Worm (Caenorhabditis elegans) whole organism, late embryonic: Measurements from ENCODE around the gene srh-293.

ENCODE experiments used
- C08G9.2 ChIP-seq: sonication (generic microtip); optimal IDR thresholded peaks from 2 replicates; lab custom pipeline; 2016; ENCODE audit warnings: mild to moderate bottlenecking, missing genetic modification characterization, moderate library complexity, missing compliant biosample characterization
- C38D4.7 ChIP-seq: fragments of 200-800 bp; sonication (Bioruptor generic); optimal IDR thresholded peaks from 2 replicates; lab custom pipeline; 2018; ENCODE audit warnings: mild to moderate bottlenecking, missing genetic modification characterization, moderate library complexity, missing compliant biosample characterization
- F13H6.1 ChIP-seq: sonication (generic microtip); optimal IDR thresholded peaks from 2 replicates; lab custom pipeline; 2016; ENCODE audit warnings: missing genetic modification characterization, missing compliant biosample characterization
- T23F11.4 ChIP-seq: fragments of 200-800 bp; sonication (Bioruptor generic); optimal IDR thresholded peaks from 2 replicates; lab custom pipeline; 2018; ENCODE audit warnings: mild to moderate bottlenecking, missing genetic modification characterization, missing compliant biosample characterization
- ama-1 ChIP-seq: fragments of 150-350 bp; optimal IDR thresholded peaks from 2 replicates; lab custom pipeline; 2014
- ceh-14 ChIP-seq: sonication (generic microtip); optimal IDR thresholded peaks from 2 replicates; lab custom pipeline; 2016; ENCODE audit warnings: missing genotype, missing genetic modification characterization, missing compliant biosample characterization
- ceh-22 ChIP-seq: sonication (generic microtip); optimal IDR thresholded peaks from 2 replicates; lab custom pipeline; 2017; ENCODE audit warnings: missing biosample characterization, missing genetic modification characterization
- ceh-34 ChIP-seq: sonication (generic microtip); optimal IDR thresholded peaks from 2 replicates; lab custom pipeline; 2016; ENCODE audit warnings: mild to moderate bottlenecking, missing genetic modification characterization, missing compliant biosample characterization
- ceh-45 ChIP-seq: fragments of 200-800 bp; sonication (Bioruptor generic); IDR thresholded peaks from 2 replicates; pipeline ENCODE4 v1.3.6; 2022; ENCODE audit warnings: missing genetic modification reagents, missing genetic modification characterization, missing compliant biosample characterization
- ceh-6 ChIP-seq: fragments of 200-800 bp; sonication (Bioruptor generic); optimal IDR thresholded peaks from 2 replicates; lab custom pipeline; 2018; ENCODE audit warnings: mild to moderate bottlenecking, missing genetic modification characterization, missing compliant biosample characterization
- che-1 ChIP-seq: sonication (generic microtip); optimal IDR thresholded peaks from 2 replicates; lab custom pipeline; 2016; ENCODE audit warnings: mild to moderate bottlenecking, missing genetic modification characterization, missing compliant biosample characterization
- dve-1 ChIP-seq: sonication (generic microtip); optimal IDR thresholded peaks from 2 replicates; lab custom pipeline; 2017; ENCODE audit warnings: antibody characterized with exemption, mild to moderate bottlenecking, missing genetic modification characterization, missing compliant biosample characterization
- elt-2 ChIP-seq: sonication (generic microtip); optimal IDR thresholded peaks from 2 replicates; lab custom pipeline; 2016; ENCODE audit warnings: missing genetic modification reagents, missing genetic modification characterization, missing compliant biosample characterization
- elt-4 ChIP-seq: sonication (generic microtip); optimal IDR thresholded peaks from 2 replicates; lab custom pipeline; 2016; ENCODE audit warnings: missing genetic modification characterization, missing compliant biosample characterization
- eyg-1 ChIP-seq: sonication (generic microtip); optimal IDR thresholded peaks from 2 replicates; lab custom pipeline; 2016; ENCODE audit warnings: missing genotype, missing genetic modification characterization, missing compliant biosample characterization
- fax-1 ChIP-seq: sonication (generic microtip); optimal IDR thresholded peaks from 2 replicates; lab custom pipeline; 2016; ENCODE audit warnings: missing genotype, missing genetic modification characterization, missing compliant biosample characterization
- fkh-10 ChIP-seq: fragments of 150-350 bp; optimal IDR thresholded peaks from 2 replicates; lab custom pipeline; 2014; ENCODE audit warnings: missing biosample characterization, missing genetic modification reagents, missing genetic modification characterization
- fkh-6 ChIP-seq: sonication (generic microtip); optimal IDR thresholded peaks from 2 replicates; lab custom pipeline; 2016; ENCODE audit warnings: missing genetic modification characterization, missing compliant biosample characterization
- hlh-13 ChIP-seq: fragments of 200-800 bp; sonication (Bioruptor generic); optimal IDR thresholded peaks from 2 replicates; lab custom pipeline; 2018; ENCODE audit warnings: mild to moderate bottlenecking, missing genetic modification characterization, missing compliant biosample characterization
- hlh-15 ChIP-seq: sonication (generic microtip); optimal IDR thresholded peaks from 2 replicates; lab custom pipeline; 2016; ENCODE audit warnings: missing genetic modification characterization, missing compliant biosample characterization
- hlh-8 ChIP-seq: sonication (generic microtip); optimal IDR thresholded peaks from 2 replicates; lab custom pipeline; 2016; ENCODE audit warnings: missing genotype, missing genetic modification characterization, missing compliant biosample characterization
- lim-6 ChIP-seq: sonication (generic microtip); optimal IDR thresholded peaks from 2 replicates; lab custom pipeline; 2016; ENCODE audit warnings: missing genetic modification characterization, missing compliant biosample characterization
- mec-3 ChIP-seq: sonication (generic microtip); optimal IDR thresholded peaks from 2 replicates; lab custom pipeline; 2016; ENCODE audit warnings: borderline replicate concordance, missing genetic modification characterization, missing compliant biosample characterization
- nfya-1 ChIP-seq: sonication (generic microtip); optimal IDR thresholded peaks from 2 replicates; lab custom pipeline; 2017; ENCODE audit warnings: missing genetic modification characterization, mild to moderate bottlenecking, missing compliant biosample characterization, antibody characterized with exemption, moderate library complexity
- pag-3 ChIP-seq: sonication (generic microtip); optimal IDR thresholded peaks from 2 replicates; lab custom pipeline; 2016; ENCODE audit warnings: missing compliant biosample characterization, missing genetic modification characterization, borderline replicate concordance
- pha-2 ChIP-seq: sonication (generic microtip); optimal IDR thresholded peaks from 2 replicates; lab custom pipeline; 2017; ENCODE audit warnings: mild to moderate bottlenecking, missing genetic modification characterization, missing compliant biosample characterization
- pros-1 ChIP-seq: fragments of 150-350 bp; optimal IDR thresholded peaks from 2 replicates; lab custom pipeline; 2014; ENCODE audit warnings: missing biosample characterization, missing genetic modification reagents, missing genetic modification characterization
- sdc-2 ChIP-seq: sonication (generic microtip); optimal IDR thresholded peaks from 2 replicates; lab custom pipeline; 2016; ENCODE audit warnings: missing genotype, missing genetic modification characterization, missing compliant biosample characterization
- sox-2 ChIP-seq: fragments of 200-800 bp; sonication (Bioruptor generic); IDR thresholded peaks from 2 replicates; pipeline ENCODE4 v1.3.6; 2022; ENCODE audit warnings: missing genetic modification reagents, missing genetic modification characterization, missing compliant biosample characterization
- syd-9 ChIP-seq: sonication (generic microtip); optimal IDR thresholded peaks from 2 replicates; lab custom pipeline; 2016; ENCODE audit warnings: mild to moderate bottlenecking, missing genetic modification characterization, moderate library complexity, missing compliant biosample characterization
- unc-42 ChIP-seq: sonication (generic microtip); optimal IDR thresholded peaks from 2 replicates; lab custom pipeline; 2016; ENCODE audit warnings: missing genotype, missing genetic modification characterization, missing compliant biosample characterization
- unc-55 ChIP-seq: sonication (generic microtip); optimal IDR thresholded peaks from 2 replicates; lab custom pipeline; 2017; ENCODE audit warnings: missing biosample characterization, missing genetic modification reagents, missing genetic modification characterization
- zip-5 ChIP-seq: sonication (generic microtip); optimal IDR thresholded peaks from 2 replicates; lab custom pipeline; 2016; ENCODE audit warnings: missing genetic modification characterization, missing compliant biosample characterization
- ztf-16 ChIP-seq: sonication (generic microtip); optimal IDR thresholded peaks from 2 replicates; lab custom pipeline; 2017; ENCODE audit warnings: missing genetic modification characterization, missing compliant biosample characterization

The srh-293 gene

DNA sequence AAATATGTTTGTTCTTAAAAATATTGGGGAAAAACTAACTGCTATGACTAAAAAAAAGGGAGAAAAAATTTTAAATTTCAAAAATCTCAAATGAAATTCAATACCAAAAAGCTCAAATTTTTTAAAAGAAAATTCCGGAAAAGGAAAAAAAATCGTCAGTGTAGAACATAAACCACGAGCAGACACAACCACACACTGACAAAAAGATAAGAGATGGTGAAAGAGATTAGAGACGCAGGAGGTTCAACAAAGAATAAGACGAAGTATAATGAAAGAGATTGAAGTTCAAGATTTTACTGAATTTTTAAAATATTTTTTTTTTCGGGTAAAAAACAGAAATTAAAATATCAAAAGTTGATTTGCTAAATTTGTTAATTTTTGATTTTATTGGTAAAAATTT lies 14.1 kb downstream of the srh-293 start (continued):
- TF ChIP-seq pha-2: no peak

DNA sequence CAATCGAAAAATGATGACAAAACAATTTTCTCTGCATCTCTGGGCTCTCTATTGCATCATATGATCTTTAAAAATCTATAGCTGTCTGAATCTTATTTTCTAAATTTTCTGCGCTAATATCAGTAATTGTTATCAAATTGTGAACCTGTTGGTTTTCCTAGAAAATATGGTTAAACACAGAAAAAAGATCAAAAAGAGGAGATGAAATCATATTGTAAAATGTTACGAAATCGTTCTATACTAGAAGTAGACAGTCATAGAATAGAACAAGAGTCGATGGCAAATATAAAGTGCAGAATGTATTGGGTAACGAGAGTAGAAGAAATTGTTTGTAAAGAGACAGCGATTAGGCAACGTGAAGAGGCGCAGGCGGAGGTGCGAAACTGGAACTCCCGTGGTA lies 14.8 kb downstream of the srh-293 start:
- TF ChIP-seq elt-2 (tag; lab: Kevin White, UChicago) (peak; percentile 32), sdc-2 (no peak), dve-1 (tag; lab: Kevin White, UChicago) (no peak)

DNA sequence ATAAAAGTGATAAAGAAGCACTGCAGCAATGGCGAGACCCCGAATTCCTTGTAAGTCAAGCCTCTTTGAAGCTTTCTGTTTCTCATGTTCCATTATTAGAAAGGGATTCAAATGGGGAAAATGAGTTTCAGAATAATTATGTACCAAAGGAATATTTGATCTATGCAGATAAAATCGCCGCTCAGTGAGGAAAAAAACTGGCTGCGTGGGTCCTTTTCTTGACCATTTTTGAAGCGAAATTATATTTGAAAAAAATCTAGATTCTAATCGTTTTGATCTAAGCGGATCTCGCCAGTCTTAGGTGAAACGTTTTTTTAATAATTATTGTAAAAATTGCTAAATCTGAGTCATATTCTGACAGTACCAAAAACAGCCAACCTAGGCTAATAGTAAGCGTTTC lies 18.8 kb downstream of the srh-293 start, which contains the start of gene oac-42:
Gene oac-42, minus strand, starts transcription at position 101 of the 400 bp plus-strand sequence.
- no peak for TF ChIP-seq hlh-8
- no peak for TF ChIP-seq fkh-10 (GFP tag; lab: Kevin White, UChicago)
- no peak for TF ChIP-seq pha-2
- no peak for TF ChIP-seq dve-1 (tag; lab: Kevin White, UChicago)
- TF ChIP-seq ztf-16 (tag; lab: Kevin White, UChicago): no peak
- no peak for TF ChIP-seq sdc-2
- TF ChIP-seq pag-3 (tag; lab: Kevin White, UChicago): no peak
- TF ChIP-seq zip-5 (tag; lab: Kevin White, UChicago): no peak
- TF ChIP-seq hlh-15 (tag; lab: Kevin White, UChicago): no peak
- TF ChIP-seq mec-3 (tag; lab: Kevin White, UChicago): no peak
- TF ChIP-seq lim-6 (tag; lab: Kevin White, UChicago): no peak
- TF ChIP-seq pros-1: no peak
- TF ChIP-seq F13H6.1 (tag; lab: Kevin White, UChicago): no peak
- no peak for TF ChIP-seq fkh-6 (tag; lab: Kevin White, UChicago)
- TF ChIP-seq unc-55 (GFP tag; lab: Kevin White, UChicago): no peak
- TF ChIP-seq ceh-34: no peak
- no peak for TF ChIP-seq T23F11.4
- TF ChIP-seq ceh-14 (tag; lab: Kevin White, UChicago): no peak
- no peak for TF ChIP-seq sox-2 (GFP tag; lab: Robert Waterston, UW)
- no peak for TF ChIP-seq fax-1 (tag; lab: Kevin White, UChicago)

DNA sequence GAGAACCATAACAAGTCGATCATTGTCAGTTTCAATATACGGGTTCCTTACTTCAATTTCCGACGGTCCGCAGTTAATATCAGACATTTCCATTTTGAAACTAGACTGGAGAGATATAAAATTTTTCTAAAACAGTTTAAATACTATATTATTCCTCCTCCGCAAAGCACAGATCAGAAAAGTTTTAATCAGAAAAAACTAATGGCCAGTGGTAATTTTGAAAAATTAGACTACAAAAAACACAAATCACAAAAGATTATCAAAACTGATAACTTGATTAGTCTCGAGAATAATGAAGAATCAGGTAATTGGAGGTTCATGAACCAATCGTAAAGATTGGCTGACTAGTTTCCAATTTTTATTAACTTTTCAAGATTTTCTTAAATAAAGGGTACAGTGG lies 20.0 kb downstream of the srh-293 start, which contains the start of gene T06C12.9:
Gene T06C12.9, minus strand, starts transcription at position 101 of the 400 bp plus-strand sequence.
- TF ChIP-seq elt-2 (tag; lab: Kevin White, UChicago): no peak
- no peak for TF ChIP-seq lim-6 (tag; lab: Kevin White, UChicago)
- no peak for TF ChIP-seq ceh-22
- no peak for TF ChIP-seq elt-4
- no peak for TF ChIP-seq unc-42 (tag; lab: Kevin White, UChicago)
- no peak for TF ChIP-seq eyg-1 (tag; lab: Kevin White, UChicago)
- no peak for TF ChIP-seq C08G9.2 (tag; lab: Kevin White, UChicago)
- TF ChIP-seq C38D4.7 (GFP tag; lab: Kevin White, UChicago): no peak
- no peak for TF ChIP-seq ceh-45 (GFP tag; lab: Robert Waterston, UW)
- TF ChIP-seq syd-9: no peak
- TF ChIP-seq unc-55 (GFP tag; lab: Kevin White, UChicago): no peak
- TF ChIP-seq mec-3 (tag; lab: Kevin White, UChicago): no peak
- no peak for TF ChIP-seq che-1
- TF ChIP-seq ama-1: no peak

DNA sequence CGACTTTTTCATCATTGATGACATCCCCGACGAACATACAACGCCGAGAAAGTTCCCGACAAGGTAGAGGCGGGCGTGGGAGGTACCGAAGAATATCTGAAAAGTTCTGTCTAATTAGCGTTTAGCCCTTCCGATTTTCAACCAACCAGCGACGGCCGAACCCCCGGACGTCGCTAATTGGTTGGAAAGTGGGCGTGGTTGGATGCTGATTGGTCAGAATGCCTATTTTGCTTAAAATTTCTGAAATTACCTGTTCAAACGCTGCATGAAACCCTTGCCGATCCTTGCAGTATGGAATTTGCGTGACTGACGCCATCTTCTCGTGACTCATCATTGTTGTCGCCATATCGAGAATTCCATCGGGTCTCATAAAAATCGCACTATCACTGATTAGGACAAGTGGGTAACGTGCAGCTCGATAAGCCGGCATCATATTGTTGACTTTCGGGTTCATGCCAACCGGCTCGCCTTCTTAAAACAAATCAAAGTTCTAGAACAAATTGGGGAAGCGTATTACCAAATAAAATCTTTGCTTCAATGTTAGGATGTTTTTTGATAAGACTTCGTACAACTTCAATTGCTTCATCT lies 21.9 kb downstream of the srh-293 start:
- TF ChIP-seq elt-2 (tag; lab: Kevin White, UChicago) (peak; percentile 66), fkh-10 (GFP tag; lab: Kevin White, UChicago) (no peak), nfya-1 (tag; lab: Kevin White, UChicago) (peak; percentile 34)

DNA sequence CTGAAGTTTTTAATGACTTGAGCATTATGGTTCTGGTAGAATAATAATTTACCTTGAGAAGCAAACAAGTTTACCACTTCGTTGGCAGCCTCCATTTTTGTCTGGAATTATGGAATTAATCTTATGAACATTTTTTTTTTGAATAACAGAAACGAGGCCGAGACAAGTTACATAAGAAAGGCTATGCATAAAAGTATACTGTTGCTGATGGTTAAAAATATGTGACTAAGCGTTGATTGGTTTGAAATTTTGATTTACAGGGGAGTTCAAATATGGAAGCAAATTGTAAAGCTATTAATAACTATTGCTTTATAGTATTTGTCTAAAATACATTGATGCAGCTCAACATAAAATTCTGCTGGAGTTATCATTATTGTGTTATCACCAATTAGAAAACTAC lies 22.8 kb downstream of the srh-293 start, which contains the start of gene cgt-1:
Gene cgt-1, minus strand, starts transcription at position 101 of the 400 bp plus-strand sequence.
- TF ChIP-seq hlh-13 (GFP tag; lab: Kevin White, UChicago) (no peak), ceh-6 (no peak)
